Fruit fly (Drosophila melanogaster) whole organism, embryonic: ENCODE results near the gene CG11598.
A peak's percentile ranks its signal among the peaks of the same experiment; 100 is the strongest.

Experiments used
- Aef1 ChIP-seq: fragments of 200-800 bp; sonication (Bioruptor generic); IDR thresholded peaks from 3 replicates; pipeline ENCODE4 v1.3.6; 2022; ENCODE audit warnings: missing biosample characterization, missing genetic modification characterization
- Blimp-1 ChIP-seq: fragments of 200-800 bp; sonication (Bioruptor generic); optimal IDR thresholded peaks from 3 replicates; lab custom pipeline; 2018; ENCODE audit warnings: missing biosample characterization, missing genetic modification characterization, mild to moderate bottlenecking, moderate library complexity, missing genetic modification reagents
- CG10959 ChIP-seq: fragments of 200-800 bp; sonication (Bioruptor generic); IDR thresholded peaks from 2 replicates; pipeline ENCODE4 v1.3.6; 2022; ENCODE audit warnings: missing biosample characterization, missing genetic modification characterization
- CG13424 ChIP-seq: fragments of 200-800 bp; sonication (Bioruptor generic); optimal IDR thresholded peaks from 2 replicates; lab custom pipeline; 2019; ENCODE audit warnings: missing biosample characterization, mild to moderate bottlenecking, missing genetic modification characterization, moderate library complexity
- CG15269 ChIP-seq: fragments of 200-800 bp; sonication (Bioruptor generic); optimal IDR thresholded peaks from 2 replicates; lab custom pipeline; 2018; ENCODE audit warnings: missing biosample characterization, mild to moderate bottlenecking, missing genetic modification characterization, moderate library complexity
- CG15601 ChIP-seq: fragments of 200-800 bp; sonication (Bioruptor generic); optimal IDR thresholded peaks from 3 replicates; lab custom pipeline; 2019; ENCODE audit warnings: missing biosample characterization, mild to moderate bottlenecking, missing genetic modification characterization, moderate library complexity
- CG1647 ChIP-seq: fragments of 200-800 bp; sonication (Bioruptor generic); optimal IDR thresholded peaks from 3 replicates; lab custom pipeline; 2016; ENCODE audit warnings: missing biosample characterization, missing genetic modification characterization
- CG17186 ChIP-seq: fragments of 200-800 bp; sonication (Bioruptor generic); optimal IDR thresholded peaks from 3 replicates; lab custom pipeline; 2017; ENCODE audit warnings: missing biosample characterization, missing genetic modification reagents, missing genetic modification characterization
- CG18599 ChIP-seq: fragments of 200-800 bp; sonication (Bioruptor generic); optimal IDR thresholded peaks from 3 replicates; lab custom pipeline; 2017; ENCODE audit warnings: missing biosample characterization, missing genetic modification characterization, mild to moderate bottlenecking, moderate library complexity, missing genetic modification reagents
- CG18764 ChIP-seq: fragments of 200-800 bp; sonication (Bioruptor generic); optimal IDR thresholded peaks from 3 replicates; lab custom pipeline; 2016; ENCODE audit warnings: missing biosample characterization, missing genetic modification characterization
- CG31388 ChIP-seq: fragments of 200-800 bp; sonication (Bioruptor generic); optimal IDR thresholded peaks from 2 replicates; lab custom pipeline; 2016; ENCODE audit warnings: missing biosample characterization, missing genetic modification characterization
- CG31441 ChIP-seq: fragments of 200-800 bp; sonication (Bioruptor generic); IDR thresholded peaks from 2 replicates; pipeline ENCODE4 v1.3.6; 2022; ENCODE audit warnings: missing biosample characterization, missing genetic modification characterization
- CG32532 ChIP-seq: fragments of 200-800 bp; sonication (Bioruptor generic); IDR thresholded peaks from 2 replicates; pipeline ENCODE4 v1.3.6; 2022; ENCODE audit warnings: missing biosample characterization, missing genetic modification characterization
- CG4404 ChIP-seq: fragments of 200-800 bp; sonication (Bioruptor generic); IDR thresholded peaks from 2 replicates; pipeline ENCODE4 v1.3.6; 2022; ENCODE audit warnings: missing biosample characterization, missing genetic modification characterization
- CG4617 ChIP-seq: fragments of 200-800 bp; sonication (Bioruptor generic); optimal IDR thresholded peaks from 3 replicates; lab custom pipeline; 2016; ENCODE audit warnings: missing biosample characterization, missing genetic modification characterization, borderline replicate concordance
- CG7839 ChIP-seq: fragments of 200-800 bp; sonication (Bioruptor generic); optimal IDR thresholded peaks from 3 replicates; lab custom pipeline; 2018; ENCODE audit warnings: missing biosample characterization, mild to moderate bottlenecking, missing genetic modification characterization, moderate library complexity
- CG8290 ChIP-seq, 3 experiments: fragments of 200-800 bp; sonication (Bioruptor generic); optimal IDR thresholded peaks; 2 replicates each; lab custom pipeline; 2016 to 2019; ENCODE audit warnings: missing biosample characterization in 3 of 3, missing genetic modification characterization in 3 of 3, mild to moderate bottlenecking in 2 of 3, moderate library complexity in 1 of 3
- CG8359 ChIP-seq: fragments of 200-800 bp; sonication (Bioruptor generic); optimal IDR thresholded peaks from 2 replicates; lab custom pipeline; 2017; ENCODE audit warnings: missing biosample characterization, mild to moderate bottlenecking, missing genetic modification characterization, borderline replicate concordance
- CrebB ChIP-seq: fragments of 200-800 bp; sonication (Bioruptor generic); optimal IDR thresholded peaks from 3 replicates; lab custom pipeline; 2018; ENCODE audit warnings: missing biosample characterization, mild to moderate bottlenecking, missing genetic modification characterization
- Deaf1 ChIP-seq: fragments of 200-800 bp; optimal IDR thresholded peaks from 3 replicates; lab custom pipeline; 2019; ENCODE audit warnings: missing biosample characterization, mild to moderate bottlenecking, missing genetic modification characterization, moderate library complexity
- Dfd ChIP-seq, 2 experiments: fragments of >200 bp; optimal IDR thresholded peaks; 2 replicates each; lab custom pipeline; 2017; ENCODE audit warnings: missing biosample characterization in 2 of 2, missing genetic modification characterization in 2 of 2
- Fer3 ChIP-seq: fragments of 200-800 bp; sonication (Bioruptor generic); optimal IDR thresholded peaks from 2 replicates; lab custom pipeline; 2018; ENCODE audit warnings: missing biosample characterization, mild to moderate bottlenecking, missing genetic modification characterization, moderate library complexity
- Gsc ChIP-seq: fragments of 200-800 bp; sonication (Bioruptor generic); IDR thresholded peaks from 2 replicates; pipeline ENCODE4 v1.3.6; 2022; ENCODE audit warnings: missing biosample characterization, missing genetic modification characterization
- HLH54F ChIP-seq: fragments of 200-800 bp; sonication (Bioruptor generic); optimal IDR thresholded peaks from 3 replicates; lab custom pipeline; 2016; ENCODE audit warnings: missing biosample characterization, missing genetic modification characterization
- Jarid2 ChIP-seq: fragments of 200-800 bp; sonication (Bioruptor generic); optimal IDR thresholded peaks from 3 replicates; lab custom pipeline; 2017; ENCODE audit warnings: mild to moderate bottlenecking, missing biosample characterization, missing genetic modification reagents, missing genetic modification characterization
- Lim3 ChIP-seq: fragments of 200-800 bp; sonication (Bioruptor generic); IDR thresholded peaks from 2 replicates; pipeline ENCODE4 v1.3.6; 2022; ENCODE audit warnings: missing biosample characterization, missing genetic modification characterization
- Scr ChIP-seq: fragments of 200-800 bp; sonication (Bioruptor generic); IDR thresholded peaks from 2 replicates; pipeline ENCODE4 v1.3.6; 2022; ENCODE audit warnings: missing biosample characterization, missing genetic modification characterization; ENCODE audit not compliant: partially characterized antibody
- Stat92E ChIP-seq, 3 experiments: fragments of >200 bp in 2 of 3; fragments of 200-800 bp in 1 of 3; sonication (Bioruptor generic) in 1 of 3; optimal IDR thresholded peaks; 2 replicates each; lab custom pipeline; 2017 to 2019; ENCODE audit warnings: missing biosample characterization in 3 of 3, missing genetic modification characterization in 3 of 3, mild to moderate bottlenecking in 1 of 3, moderate library complexity in 1 of 3
- ci ChIP-seq: fragments of 200-800 bp; sonication (Bioruptor generic); IDR thresholded peaks from 3 replicates; pipeline ENCODE4 v1.3.6; 2022; ENCODE audit warnings: missing biosample characterization, missing genetic modification characterization
- croc ChIP-seq: fragments of 200-800 bp; sonication (Bioruptor generic); conservative IDR thresholded peaks from 3 replicates; pipeline ENCODE4 v1.3.6; 2022; ENCODE audit warnings: missing biosample characterization, missing genetic modification characterization
- cwo ChIP-seq: fragments of 200-800 bp; sonication (Bioruptor generic); optimal IDR thresholded peaks from 3 replicates; lab custom pipeline; 2017; ENCODE audit warnings: missing biosample characterization, missing genetic modification characterization, mild to moderate bottlenecking, moderate library complexity, missing genetic modification reagents
- dan ChIP-seq: fragments of 200-800 bp; sonication (Bioruptor generic); IDR thresholded peaks from 2 replicates; pipeline ENCODE4 v1.3.6; 2022; ENCODE audit warnings: missing biosample characterization, missing genetic modification characterization
- emc ChIP-seq: fragments of 200-800 bp; sonication (Bioruptor generic); optimal IDR thresholded peaks from 2 replicates; lab custom pipeline; 2016; ENCODE audit warnings: missing biosample characterization, missing genetic modification characterization
- ewg ChIP-seq: fragments of 200-800 bp; sonication (Bioruptor generic); optimal IDR thresholded peaks from 3 replicates; lab custom pipeline; 2017; ENCODE audit warnings: mild to moderate bottlenecking, missing biosample characterization, missing genetic modification reagents, missing genetic modification characterization
- fd102C ChIP-seq: fragments of 200-800 bp; sonication (Bioruptor generic); optimal IDR thresholded peaks from 2 replicates; lab custom pipeline; 2018; ENCODE audit warnings: missing biosample characterization, mild to moderate bottlenecking, missing genetic modification characterization, moderate library complexity
- ftz-f1 ChIP-seq: fragments of 200-800 bp; sonication (Bioruptor generic); optimal IDR thresholded peaks from 2 replicates; lab custom pipeline; 2016; ENCODE audit warnings: missing biosample characterization, missing genetic modification characterization
- kah ChIP-seq: fragments of 200-800 bp; sonication (Bioruptor generic); optimal IDR thresholded peaks from 2 replicates; lab custom pipeline; 2018; ENCODE audit warnings: missing biosample characterization, mild to moderate bottlenecking, missing genetic modification characterization
- nerfin-1 ChIP-seq: fragments of 200-800 bp; sonication (Bioruptor generic); optimal IDR thresholded peaks from 3 replicates; lab custom pipeline; 2019; ENCODE audit warnings: missing biosample characterization, mild to moderate bottlenecking, missing genetic modification characterization, moderate library complexity
- pan ChIP-seq, 4 experiments: fragments of >200 bp in 3 of 4; fragments of 200-800 bp in 1 of 4; sonication (Bioruptor generic) in 1 of 4; optimal IDR thresholded peaks in 3 of 4; IDR thresholded peaks in 1 of 4; 2 replicates each; pipeline versions ENCODE4 v1.3.6 to Lab custom; 2017 to 2022; ENCODE audit warnings: missing biosample characterization in 2 of 4, missing genetic modification characterization in 2 of 4, mixed read lengths in 1 of 4
- pb ChIP-seq: fragments of 200-800 bp; sonication (Bioruptor generic); optimal IDR thresholded peaks from 3 replicates; lab custom pipeline; 2016; ENCODE audit warnings: missing biosample characterization, missing genetic modification characterization
- pnt ChIP-seq: fragments of 200-800 bp; sonication (Bioruptor generic); optimal IDR thresholded peaks from 3 replicates; lab custom pipeline; 2016; ENCODE audit warnings: missing biosample characterization, missing genetic modification characterization
- shn ChIP-seq: fragments of 200-800 bp; sonication (Bioruptor generic); optimal IDR thresholded peaks from 3 replicates; lab custom pipeline; 2016; ENCODE audit warnings: missing biosample characterization, missing genetic modification characterization
- sob ChIP-seq: fragments of 200-800 bp; sonication (Bioruptor generic); IDR thresholded peaks from 2 replicates; pipeline ENCODE4 v1.3.6; 2022; ENCODE audit warnings: missing biosample characterization, missing genetic modification characterization
- sqz ChIP-seq: fragments of 200-800 bp; sonication (Bioruptor generic); optimal IDR thresholded peaks from 3 replicates; lab custom pipeline; 2018; ENCODE audit warnings: missing biosample characterization, mild to moderate bottlenecking, missing genetic modification characterization
- tap ChIP-seq: fragments of 200-800 bp; optimal IDR thresholded peaks from 3 replicates; lab custom pipeline; 2019; ENCODE audit warnings: missing biosample characterization, mild to moderate bottlenecking, missing genetic modification characterization, moderate library complexity
- tll ChIP-seq, 2 experiments: fragments of 200-800 bp in 1 of 2; fragments of >200 bp in 1 of 2; sonication (Bioruptor generic) in 1 of 2; optimal IDR thresholded peaks; 2 replicates each; lab custom pipeline; 2017 to 2019; ENCODE audit warnings: missing biosample characterization in 2 of 2, missing genetic modification characterization in 2 of 2, mild to moderate bottlenecking in 1 of 2, moderate library complexity in 1 of 2
- usp ChIP-seq: fragments of >200 bp; optimal IDR thresholded peaks from 2 replicates; lab custom pipeline; 2017; ENCODE audit warnings: missing biosample characterization, missing genetic modification characterization
- vfl ChIP-seq: fragments of 200-800 bp; sonication (Bioruptor generic); optimal IDR thresholded peaks from 2 replicates; lab custom pipeline; 2016; ENCODE audit warnings: missing biosample characterization, missing genetic modification characterization
- wek ChIP-seq: fragments of 200-800 bp; sonication (Bioruptor generic); optimal IDR thresholded peaks from 3 replicates; lab custom pipeline; 2018; ENCODE audit warnings: missing biosample characterization, mild to moderate bottlenecking, missing genetic modification characterization, moderate library complexity

CG11598 gene

DNA sequence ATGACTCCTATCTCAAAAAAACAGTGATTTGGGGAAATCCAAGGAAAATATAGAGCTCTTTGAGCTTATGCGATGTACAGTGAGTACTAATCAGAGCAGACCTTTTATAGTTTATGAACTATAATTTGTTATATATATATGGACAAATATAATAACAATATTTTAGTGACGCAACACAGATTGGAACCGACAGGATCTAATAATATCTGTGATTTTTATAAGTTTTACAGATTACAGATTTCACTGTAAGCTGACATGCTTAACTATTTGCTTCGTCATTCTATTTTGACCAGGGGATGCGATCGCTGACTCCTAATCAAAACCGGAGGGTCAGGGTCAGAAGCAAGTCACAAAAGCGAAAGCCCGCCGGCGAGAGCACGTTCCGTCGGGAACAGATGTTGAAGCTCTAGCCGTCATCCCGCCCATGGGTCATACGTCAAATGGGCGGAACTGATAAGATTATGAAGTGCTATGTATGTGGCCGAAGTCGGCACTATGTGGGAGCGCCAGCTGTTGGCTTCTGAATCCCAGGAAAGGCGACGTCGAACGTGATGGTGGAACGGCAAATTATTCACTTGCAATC is 39.4 kb downstream of the CG11598 start, which contains the start of gene Gnmt (continued):
- TF ChIP-seq Blimp-1 (GFP tag; lab: Kevin White, UChicago), result peak; percentile 5
- TF ChIP-seq dan (GFP tag; lab: Robert Waterston, UW), result no peak
- no peak for TF ChIP-seq nerfin-1 (tag; lab: Kevin White, UChicago)
- no peak for TF ChIP-seq CrebB (tag; lab: Kevin White, UChicago)
- no peak for TF ChIP-seq Scr (GFP tag; lab: Robert Waterston, UW)
- no peak for TF ChIP-seq ewg (GFP tag; lab: Kevin White, UChicago)
- TF ChIP-seq CG4617 (GFP tag; lab: Kevin White, UChicago), result no peak
- TF ChIP-seq pan (optimal IDR thresholded peaks at IDR 0.05; lab: Kevin White, UChicago), result no peak
- TF ChIP-seq pan (GFP tag; optimal IDR thresholded peaks at IDR 0.05 in 1 of 2, IDR thresholded peaks at IDR 0.05 in 1 of 2), result peak in 1 of 2 experiments; percentile 16
- no peak for TF ChIP-seq usp (GFP tag; lab: Kevin White, UChicago)
- no peak for TF ChIP-seq HLH54F (GFP tag; lab: Kevin White, UChicago)
- TF ChIP-seq CG31441 (GFP tag; lab: Robert Waterston, UW), result no peak
- TF ChIP-seq tap (tag; lab: Kevin White, UChicago), result no peak
- TF ChIP-seq wek (GFP tag; lab: Kevin White, UChicago), result no peak
- TF ChIP-seq Dfd (GFP tag; optimal IDR thresholded peaks at IDR 0.05; lab: Kevin White, UChicago), result no peak
- no peak for TF ChIP-seq pb (GFP tag; lab: Kevin White, UChicago)
- no peak for TF ChIP-seq Aef1 (GFP tag; lab: Robert Waterston, UW)
- peak; percentile 40 for TF ChIP-seq Fer3 (tag; lab: Kevin White, UChicago)
- TF ChIP-seq pnt, result no peak
- no peak for TF ChIP-seq kah (GFP tag; lab: Kevin White, UChicago)
- peak; percentile 26 for TF ChIP-seq ftz-f1
- no peak for TF ChIP-seq CG10959
- TF ChIP-seq CG15601 (tag; lab: Kevin White, UChicago), result no peak
- TF ChIP-seq vfl (GFP tag; lab: Kevin White, UChicago), result no peak
- TF ChIP-seq CG13424 (tag; lab: Kevin White, UChicago), result no peak
- TF ChIP-seq Jarid2, result no peak
- TF ChIP-seq CG17186 (GFP tag; lab: Kevin White, UChicago), result no peak
- TF ChIP-seq CG31388 (GFP tag; lab: Kevin White, UChicago), result no peak
- TF ChIP-seq shn, result no peak
- TF ChIP-seq Deaf1, result no peak
- no peak for TF ChIP-seq tll (GFP tag; optimal IDR thresholded peaks at IDR 0.05; lab: Kevin White, UChicago)
- TF ChIP-seq ci (GFP tag; lab: Robert Waterston, UW), result 0 out of 3 replicates have a peak, but pooled peaks have one; percentile 16
- no peak for TF ChIP-seq CG8359
- no peak for TF ChIP-seq sqz
- no peak for TF ChIP-seq CG4404 (GFP tag; lab: Robert Waterston, UW)
- no peak for TF ChIP-seq CG8290 (GFP tag; optimal IDR thresholded peaks at IDR 0.05; lab: Kevin White, UChicago)
- TF ChIP-seq CG8290 (tag; optimal IDR thresholded peaks at IDR 0.05; lab: Kevin White, UChicago), result no peak
- TF ChIP-seq CG18599 (GFP tag; lab: Kevin White, UChicago), result peak; percentile 70
- no peak for TF ChIP-seq Gsc (GFP tag; lab: Robert Waterston, UW)
- no peak for TF ChIP-seq emc (GFP tag; lab: Kevin White, UChicago)
- no peak for TF ChIP-seq Stat92E (GFP tag; optimal IDR thresholded peaks at IDR 0.05; lab: Kevin White, UChicago)
- TF ChIP-seq Lim3 (GFP tag; lab: Robert Waterston, UW), result no peak
- TF ChIP-seq CG18764 (GFP tag; lab: Kevin White, UChicago), result no peak
- no peak for TF ChIP-seq sob (GFP tag; lab: Robert Waterston, UW)
- peak; percentile 33; the same call in 1 of the 2 replicates for TF ChIP-seq CG32532 (GFP tag; lab: Robert Waterston, UW)
- peak; percentile 86 for TF ChIP-seq cwo
- TF ChIP-seq croc (GFP tag; lab: Robert Waterston, UW), result no peak
- no peak for TF ChIP-seq CG7839 (tag; lab: Kevin White, UChicago)
- no peak for TF ChIP-seq fd102C (GFP tag; lab: Kevin White, UChicago)
- TF ChIP-seq CG1647 (GFP tag; lab: Kevin White, UChicago), result no peak
- no peak for TF ChIP-seq CG15269 (tag; lab: Kevin White, UChicago)
